Worm (Caenorhabditis elegans) whole organism, L1 larva: ENCODE results near the gene vha-1.
A peak's percentile ranks its signal among the peaks of the same experiment; 100 is the strongest.

ENCODE experiments used
- C04F5.9 ChIP-seq: sonication (generic microtip); optimal IDR thresholded peaks from 2 replicates; lab custom pipeline; 2016; ENCODE audit warnings: missing genetic modification characterization, missing compliant biosample characterization
- C34B4.2 ChIP-seq: sonication (generic microtip); optimal IDR thresholded peaks from 2 replicates; lab custom pipeline; 2017; ENCODE audit warnings: mild to moderate bottlenecking, missing genetic modification characterization, missing compliant biosample characterization
- F16B12.6 ChIP-seq: fragments of 150-350 bp; optimal IDR thresholded peaks from 2 replicates; lab custom pipeline; 2014; ENCODE audit warnings: missing biosample characterization, missing genetic modification characterization
- Y116A8C.19 ChIP-seq: sonication (generic microtip); optimal IDR thresholded peaks from 2 replicates; lab custom pipeline; 2016; ENCODE audit warnings: missing compliant biosample characterization, missing genetic modification characterization, borderline replicate concordance
- alr-1 ChIP-seq: fragments of 200-800 bp; sonication (Bioruptor generic); optimal IDR thresholded peaks from 2 replicates; lab custom pipeline; 2018; ENCODE audit warnings: borderline replicate concordance, mild to moderate bottlenecking, missing genetic modification characterization, missing compliant biosample characterization
- blmp-1 ChIP-seq: fragments of 150-350 bp; optimal IDR thresholded peaks from 2 replicates; lab custom pipeline; 2014; ENCODE audit warnings: missing biosample characterization, missing genetic modification characterization
- ceh-8 ChIP-seq: fragments of 200-800 bp; sonication (Bioruptor generic); optimal IDR thresholded peaks from 2 replicates; lab custom pipeline; 2018; ENCODE audit warnings: mild to moderate bottlenecking, missing genetic modification characterization, moderate library complexity, missing compliant biosample characterization
- ceh-88 ChIP-seq: fragments of 200-800 bp; sonication (Bioruptor generic); IDR thresholded peaks from 2 replicates; pipeline ENCODE4 v1.3.6; 2022; ENCODE audit warnings: missing genetic modification characterization, missing compliant biosample characterization
- ceh-90 ChIP-seq: sonication (generic microtip); optimal IDR thresholded peaks from 2 replicates; lab custom pipeline; 2016; ENCODE audit warnings: missing genetic modification characterization, missing compliant biosample characterization
- ces-1 ChIP-seq: fragments of 150-350 bp; optimal IDR thresholded peaks from 2 replicates; lab custom pipeline; 2014; ENCODE audit warnings: missing biosample characterization, missing genetic modification reagents, missing genetic modification characterization
- dsc-1 ChIP-seq: sonication (generic microtip); optimal IDR thresholded peaks from 2 replicates; lab custom pipeline; 2016; ENCODE audit warnings: mild to moderate bottlenecking, missing genetic modification characterization, missing compliant biosample characterization
- efl-1 ChIP-seq, 4 experiments: fragments of 150-350 bp; optimal IDR thresholded peaks in 3 of 4; peaks in 1 of 4; 1 replicate in 1 of 4; 2 replicates in 3 of 4; lab custom pipeline; 2014; ENCODE audit warnings: missing biosample characterization in 2 of 4, missing genetic modification characterization in 2 of 4, missing genetic modification reagents in 2 of 4
- elt-3 ChIP-seq, 6 experiments: fragments of 150-350 bp in 1 of 6; sonication (generic microtip); optimal IDR thresholded peaks; 2 replicates each; lab custom pipeline; 2017 to 2018; ENCODE audit warnings: missing biosample characterization in 6 of 6, missing genetic modification characterization in 6 of 6, inconsistent platforms in 1 of 6
- fkh-10 ChIP-seq: sonication (generic microtip); optimal IDR thresholded peaks from 2 replicates; lab custom pipeline; 2017; ENCODE audit warnings: missing biosample characterization, missing genetic modification reagents, missing genetic modification characterization
- fkh-8 ChIP-seq: sonication (generic microtip); optimal IDR thresholded peaks from 2 replicates; lab custom pipeline; 2016; ENCODE audit warnings: mild to moderate bottlenecking, missing genetic modification characterization, missing compliant biosample characterization
- grh-1 ChIP-seq: fragments of 200-800 bp; sonication (Bioruptor generic); IDR thresholded peaks from 2 replicates; pipeline ENCODE4 v1.3.6; 2022; ENCODE audit warnings: missing genetic modification reagents, missing genetic modification characterization, missing compliant biosample characterization
- hlh-17 ChIP-seq: fragments of 200-800 bp; sonication (Bioruptor generic); optimal IDR thresholded peaks from 2 replicates; lab custom pipeline; 2018; ENCODE audit warnings: missing genetic modification characterization, mild to moderate bottlenecking, missing compliant biosample characterization, moderate library complexity, borderline replicate concordance
- hpl-2 ChIP-seq: fragments of 150-350 bp; optimal IDR thresholded peaks from 2 replicates; lab custom pipeline; 2014; ENCODE audit warnings: missing biosample characterization, missing genetic modification reagents, missing genetic modification characterization
- irx-1 ChIP-seq: sonication (generic microtip); optimal IDR thresholded peaks from 2 replicates; lab custom pipeline; 2016; ENCODE audit warnings: missing genetic modification characterization, missing compliant biosample characterization
- isw-1 ChIP-seq: fragments of 200-800 bp; sonication (Bioruptor generic); IDR thresholded peaks from 2 replicates; pipeline ENCODE4 v1.3.6; 2022; ENCODE audit warnings: missing genetic modification characterization, missing compliant biosample characterization
- jun-1 ChIP-seq: fragments of 150-350 bp; optimal IDR thresholded peaks from 2 replicates; lab custom pipeline; 2014; ENCODE audit warnings: missing biosample characterization, missing genetic modification reagents, missing genetic modification characterization
- lin-14 ChIP-seq: fragments of 200-800 bp; sonication (Bioruptor generic); optimal IDR thresholded peaks from 2 replicates; lab custom pipeline; 2018; ENCODE audit warnings: mild to moderate bottlenecking, missing genetic modification characterization, moderate library complexity, missing compliant biosample characterization
- lir-3 ChIP-seq: sonication (generic microtip); optimal IDR thresholded peaks from 2 replicates; lab custom pipeline; 2016; ENCODE audit warnings: mild to moderate bottlenecking, missing genetic modification characterization, moderate library complexity, missing compliant biosample characterization; ENCODE audit not compliant: poor library complexity
- lsy-2 ChIP-seq, 2 experiments: fragments of 150-350 bp; optimal IDR thresholded peaks; 2 replicates each; lab custom pipeline; 2014; ENCODE audit warnings: missing biosample characterization in 2 of 2, missing genetic modification characterization in 2 of 2
- mab-9 ChIP-seq: fragments of 200-800 bp; sonication (Bioruptor generic); IDR thresholded peaks from 2 replicates; pipeline ENCODE4 v1.3.6; 2022; ENCODE audit warnings: missing genetic modification reagents, missing genetic modification characterization, missing compliant biosample characterization
- mdl-1 ChIP-seq, 2 experiments: fragments of 150-350 bp; optimal IDR thresholded peaks; 2 replicates each; lab custom pipeline; 2014 to 2017; ENCODE audit warnings: missing biosample characterization in 2 of 2, missing genetic modification characterization in 2 of 2, inconsistent platforms in 1 of 2
- mef-2 ChIP-seq: fragments of 150-350 bp; optimal IDR thresholded peaks from 2 replicates; lab custom pipeline; 2014; ENCODE audit warnings: missing biosample characterization, missing genetic modification characterization
- mep-1 ChIP-seq: fragments of 150-350 bp; optimal IDR thresholded peaks from 2 replicates; lab custom pipeline; 2014; ENCODE audit warnings: missing biosample characterization, missing genetic modification characterization
- nhr-12 ChIP-seq: sonication (generic microtip); optimal IDR thresholded peaks from 2 replicates; lab custom pipeline; 2017; ENCODE audit warnings: missing biosample characterization, missing genetic modification characterization
- nhr-19 ChIP-seq: fragments of 200-800 bp; sonication (Bioruptor generic); conservative IDR thresholded peaks from 2 replicates; pipeline ENCODE4 v1.3.6; 2022; ENCODE audit warnings: missing genetic modification characterization, missing compliant biosample characterization
- nhr-28 ChIP-seq: fragments of 150-350 bp; optimal IDR thresholded peaks from 2 replicates; lab custom pipeline; 2014; ENCODE audit warnings: missing biosample characterization, missing genetic modification characterization
- nhr-71 ChIP-seq: sonication (generic microtip); optimal IDR thresholded peaks from 2 replicates; lab custom pipeline; 2016; ENCODE audit warnings: mild to moderate bottlenecking, missing genetic modification characterization, moderate library complexity, missing compliant biosample characterization
- nhr-76 ChIP-seq: sonication (generic microtip); optimal IDR thresholded peaks from 2 replicates; lab custom pipeline; 2017; ENCODE audit warnings: missing biosample characterization, missing genetic modification characterization
- rnt-1 ChIP-seq: sonication (generic microtip); optimal IDR thresholded peaks from 2 replicates; lab custom pipeline; 2016; ENCODE audit warnings: mild to moderate bottlenecking, missing genetic modification characterization, moderate library complexity, missing compliant biosample characterization
- snpc-4 ChIP-seq: fragments of 150-350 bp; optimal IDR thresholded peaks from 2 replicates; lab custom pipeline; 2014; ENCODE audit warnings: missing biosample characterization, missing genetic modification characterization
- sup-37 ChIP-seq: fragments of 200-800 bp; sonication (Bioruptor generic); optimal IDR thresholded peaks from 2 replicates; lab custom pipeline; 2018; ENCODE audit warnings: mild to moderate bottlenecking, missing genetic modification characterization, missing compliant biosample characterization
- swsn-7 ChIP-seq: sonication (generic microtip); optimal IDR thresholded peaks from 2 replicates; lab custom pipeline; 2016; ENCODE audit warnings: missing genetic modification characterization, missing compliant biosample characterization
- tbx-2 ChIP-seq: sonication (generic microtip); optimal IDR thresholded peaks from 2 replicates; lab custom pipeline; 2016; ENCODE audit warnings: missing genetic modification characterization, missing compliant biosample characterization
- tlp-1 ChIP-seq: fragments of 150-350 bp; optimal IDR thresholded peaks from 2 replicates; lab custom pipeline; 2014; ENCODE audit warnings: missing biosample characterization, missing genetic modification characterization
- unc-130 ChIP-seq: fragments of 150-350 bp; optimal IDR thresholded peaks from 2 replicates; lab custom pipeline; 2017; ENCODE audit warnings: missing biosample characterization, missing genetic modification characterization, inconsistent platforms
- unc-86 ChIP-seq: sonication (generic microtip); optimal IDR thresholded peaks from 2 replicates; lab custom pipeline; 2016; ENCODE audit warnings: missing genetic modification characterization, missing compliant biosample characterization
- unc-98 ChIP-seq: fragments of 200-800 bp; sonication (Bioruptor generic); IDR thresholded peaks from 2 replicates; pipeline ENCODE4 v1.3.6; 2022; ENCODE audit warnings: missing genetic modification characterization, missing compliant biosample characterization
- vab-15 ChIP-seq: sonication (generic microtip); optimal IDR thresholded peaks from 2 replicates; lab custom pipeline; 2017; ENCODE audit warnings: missing genotype, mild to moderate bottlenecking, missing genetic modification characterization, missing compliant biosample characterization
- xbp-1 ChIP-seq: sonication (generic microtip); optimal IDR thresholded peaks from 2 replicates; lab custom pipeline; 2016; ENCODE audit warnings: missing genetic modification characterization, missing compliant biosample characterization
- zag-1 ChIP-seq: fragments of 150-350 bp; optimal IDR thresholded peaks from 2 replicates; lab custom pipeline; 2014; ENCODE audit warnings: missing biosample characterization, missing genetic modification characterization
- zip-4 ChIP-seq: fragments of 200-800 bp; sonication (Bioruptor generic); optimal IDR thresholded peaks from 2 replicates; lab custom pipeline; 2018; ENCODE audit warnings: mild to moderate bottlenecking, missing genetic modification characterization, moderate library complexity, missing compliant biosample characterization
- ztf-4 ChIP-seq: fragments of 150-350 bp; optimal IDR thresholded peaks from 2 replicates; lab custom pipeline; 2014; ENCODE audit warnings: missing biosample characterization, missing genetic modification characterization

Gene vha-1

DNA sequence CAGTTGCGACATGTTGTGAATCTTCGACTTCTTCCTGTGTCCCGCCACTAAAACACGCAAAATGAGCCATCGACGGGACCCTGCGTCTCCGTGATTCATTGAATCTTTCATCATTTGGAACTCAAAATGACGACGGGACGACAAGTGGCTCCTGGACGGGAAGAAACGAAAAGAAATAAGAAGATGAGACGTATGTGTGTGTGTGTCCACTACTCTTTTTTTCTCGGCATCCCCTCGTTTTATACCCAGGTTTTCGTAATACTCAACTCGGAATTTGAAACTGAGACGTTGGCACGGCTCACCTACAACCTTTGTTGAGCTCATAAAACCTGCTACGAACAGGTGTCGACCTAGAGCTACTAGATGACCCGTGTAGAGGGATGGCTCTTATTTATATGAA lies 36.5 kb upstream of the vha-1 start (continued):
- TF ChIP-seq unc-86 (tag; lab: Kevin White, UChicago): no peak
- no peak for TF ChIP-seq ceh-8 (GFP tag; lab: Kevin White, UChicago)
- TF ChIP-seq vab-15 (tag; lab: Kevin White, UChicago): no peak
- TF ChIP-seq ztf-4 (tag; lab: Kevin White, UChicago): no peak
- TF ChIP-seq mab-9 (GFP tag; lab: Robert Waterston, UW): no peak
- no peak for TF ChIP-seq dsc-1 (tag; lab: Kevin White, UChicago)
- no peak for TF ChIP-seq ceh-88 (GFP tag; lab: Robert Waterston, UW)
- no peak for TF ChIP-seq fkh-10
- no peak for TF ChIP-seq ces-1
- no peak for TF ChIP-seq jun-1 (tag; lab: Kevin White, UChicago)
- TF ChIP-seq nhr-12 (tag; lab: Kevin White, UChicago): no peak
- TF ChIP-seq zag-1 (tag; lab: Kevin White, UChicago): no peak
- no peak for TF ChIP-seq zip-4 (GFP tag; lab: Kevin White, UChicago)
- no peak for TF ChIP-seq xbp-1 (tag; lab: Kevin White, UChicago)
- no peak for TF ChIP-seq swsn-7
- no peak for TF ChIP-seq mep-1
- no peak for TF ChIP-seq Y116A8C.19
- TF ChIP-seq hlh-17 (GFP tag; lab: Kevin White, UChicago): no peak
- TF ChIP-seq lsy-2 (tag; optimal IDR thresholded peaks at IDR 0.05; lab: Kevin White, UChicago): peak in 1 of 2 experiments; percentile 33
- no peak for TF ChIP-seq nhr-76 (tag; lab: Kevin White, UChicago)
- TF ChIP-seq tbx-2: no peak
- TF ChIP-seq rnt-1 (tag; lab: Kevin White, UChicago): peak; percentile 59
- TF ChIP-seq irx-1 (tag; lab: Kevin White, UChicago): no peak
- TF ChIP-seq C34B4.2 (tag; lab: Kevin White, UChicago): no peak
- TF ChIP-seq grh-1 (GFP tag; lab: Robert Waterston, UW): no peak
- no peak for TF ChIP-seq C04F5.9 (tag; lab: Kevin White, UChicago)
- TF ChIP-seq nhr-28 (tag; lab: Kevin White, UChicago): no peak
- no peak for TF ChIP-seq blmp-1 (tag; lab: Kevin White, UChicago)
- no peak for TF ChIP-seq snpc-4 (tag; lab: Kevin White, UChicago)
- no peak for TF ChIP-seq sup-37 (GFP tag; lab: Kevin White, UChicago)
- TF ChIP-seq nhr-19 (GFP tag; lab: Robert Waterston, UW): peak; percentile 22; the same call in 1 of the 2 replicates
- no peak for TF ChIP-seq lir-3 (tag; lab: Kevin White, UChicago)
- TF ChIP-seq unc-98 (GFP tag; lab: Robert Waterston, UW): no peak
- TF ChIP-seq nhr-71: peak; percentile 64
- TF ChIP-seq isw-1: no peak
- no peak for TF ChIP-seq mdl-1 (tag; optimal IDR thresholded peaks at IDR 0.05; lab: Kevin White, UChicago)
- peak; percentile 9 for TF ChIP-seq unc-130 (tag; lab: Kevin White, UChicago)
- no peak for TF ChIP-seq alr-1 (tag; lab: Kevin White, UChicago)
- peak in 1 of 2 experiments; percentile 6 for TF ChIP-seq efl-1 (optimal IDR thresholded peaks at IDR 0.05; lab: Kevin White, UChicago)
- no peak for TF ChIP-seq efl-1 (GFP tag; optimal IDR thresholded peaks at IDR 0.05 in 1 of 2; lab: Kevin White, UChicago)
- no peak for TF ChIP-seq mef-2 (tag; lab: Kevin White, UChicago)
- no peak for TF ChIP-seq F16B12.6 (tag; lab: Kevin White, UChicago)
- no peak for TF ChIP-seq fkh-8 (tag; lab: Kevin White, UChicago)

DNA sequence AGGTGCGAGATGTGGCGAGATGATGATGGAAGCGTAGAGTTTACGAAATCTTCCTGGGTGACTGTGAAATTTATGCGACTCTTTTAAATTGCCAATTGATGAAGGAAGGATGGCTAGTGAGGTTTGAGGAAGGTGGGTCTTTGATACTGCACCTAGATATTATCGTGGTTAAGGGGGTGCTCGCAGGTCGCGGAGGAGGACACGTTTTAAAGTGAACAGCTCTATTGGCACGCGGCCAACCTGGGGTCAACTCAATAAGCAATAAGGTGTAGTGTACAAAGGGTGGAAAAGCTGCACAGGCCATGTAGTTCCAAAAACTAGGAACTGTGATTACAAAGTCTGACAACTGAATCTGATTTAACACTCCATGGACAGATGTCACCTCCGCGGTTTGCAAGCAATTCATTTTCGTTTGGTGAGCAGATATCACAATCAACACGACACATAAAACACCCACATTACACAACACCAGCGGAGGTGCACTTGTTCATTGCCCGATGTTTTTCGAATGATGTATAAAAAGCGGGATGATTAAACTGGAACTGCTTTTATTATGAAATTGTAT lies 35.6 kb upstream of the vha-1 start:
- TF ChIP-seq nhr-76 (tag; lab: Kevin White, UChicago): no peak
- no peak for TF ChIP-seq tbx-2
- TF ChIP-seq Y116A8C.19: no peak
- no peak for TF ChIP-seq lsy-2 (tag; optimal IDR thresholded peaks at IDR 0.05; lab: Kevin White, UChicago)
- no peak for TF ChIP-seq efl-1 (optimal IDR thresholded peaks at IDR 0.05; lab: Kevin White, UChicago)
- TF ChIP-seq efl-1 (GFP tag; optimal IDR thresholded peaks at IDR 0.05 in 1 of 2; lab: Kevin White, UChicago): peak in 1 of 2 experiments; percentile 80
- no peak for TF ChIP-seq elt-3 (tag; optimal IDR thresholded peaks at IDR 0.05; lab: Kevin White, UChicago)
- TF ChIP-seq rnt-1 (tag; lab: Kevin White, UChicago): peak; percentile 32
- no peak for TF ChIP-seq ceh-90 (tag; lab: Kevin White, UChicago)
- TF ChIP-seq lin-14 (GFP tag; lab: Kevin White, UChicago): peak; percentile 20
- no peak for TF ChIP-seq hpl-2
- no peak for TF ChIP-seq dsc-1 (tag; lab: Kevin White, UChicago)
- TF ChIP-seq tlp-1: no peak
